Fruit fly (Drosophila melanogaster) whole organism, embryonic: ENCODE measurements around the gene CG31798.

Source experiments
- Asciz ChIP-seq: fragments of 200-800 bp; sonication (Bioruptor generic); optimal IDR thresholded peaks from 2 replicates; lab custom pipeline; 2017; ENCODE audit warnings: missing biosample characterization, mild to moderate bottlenecking, missing genetic modification characterization, missing genetic modification reagents
- Atf3 ChIP-seq: fragments of 200-800 bp; sonication (Bioruptor generic); optimal IDR thresholded peaks from 3 replicates; lab custom pipeline; 2016; ENCODE audit warnings: missing biosample characterization, missing genetic modification characterization
- CG10321 ChIP-seq: fragments of 200-800 bp; sonication (Bioruptor generic); IDR thresholded peaks from 2 replicates; pipeline ENCODE4 v1.3.6; 2022; ENCODE audit warnings: missing biosample characterization, missing genetic modification characterization
- CG12071 ChIP-seq: fragments of 200-800 bp; sonication (Bioruptor generic); optimal IDR thresholded peaks from 3 replicates; lab custom pipeline; 2018; ENCODE audit warnings: missing biosample characterization, mild to moderate bottlenecking, missing genetic modification characterization
- CG12391 ChIP-seq: fragments of 200-800 bp; sonication (Bioruptor generic); optimal IDR thresholded peaks from 3 replicates; lab custom pipeline; 2018; ENCODE audit warnings: missing biosample characterization, mild to moderate bottlenecking, missing genetic modification characterization, moderate library complexity
- CG13287 ChIP-seq: fragments of 200-800 bp; sonication (Bioruptor generic); IDR thresholded peaks from 2 replicates; pipeline ENCODE4 v1.3.6; 2022; ENCODE audit warnings: missing biosample characterization, missing genetic modification characterization; ENCODE audit not compliant: partially characterized antibody
- CG14965 ChIP-seq: fragments of 200-800 bp; sonication (Bioruptor generic); optimal IDR thresholded peaks from 2 replicates; lab custom pipeline; 2016; ENCODE audit warnings: missing biosample characterization, missing genetic modification characterization, borderline replicate concordance
- CG16813 ChIP-seq: fragments of 200-800 bp; sonication (Bioruptor generic); IDR thresholded peaks from 3 replicates; pipeline ENCODE4 v1.3.6; 2022; ENCODE audit warnings: missing biosample characterization, missing genetic modification characterization; ENCODE audit not compliant: partially characterized antibody
- CG18764 ChIP-seq: fragments of 200-800 bp; sonication (Bioruptor generic); optimal IDR thresholded peaks from 3 replicates; lab custom pipeline; 2016; ENCODE audit warnings: missing biosample characterization, missing genetic modification characterization
- CG31224 ChIP-seq: fragments of 200-800 bp; sonication (Bioruptor generic); IDR thresholded peaks from 2 replicates; pipeline ENCODE4 v1.3.6; 2022; ENCODE audit warnings: missing biosample characterization, missing genetic modification characterization
- CG32532 ChIP-seq: fragments of 200-800 bp; sonication (Bioruptor generic); IDR thresholded peaks from 2 replicates; pipeline ENCODE4 v1.3.6; 2022; ENCODE audit warnings: missing biosample characterization, missing genetic modification characterization
- CG4854 ChIP-seq: fragments of 200-800 bp; sonication (Bioruptor generic); optimal IDR thresholded peaks from 2 replicates; lab custom pipeline; 2016; ENCODE audit warnings: missing biosample characterization, missing genetic modification characterization, inconsistent platforms
- CG6791 ChIP-seq: fragments of 200-800 bp; sonication (Bioruptor generic); IDR thresholded peaks from 3 replicates; pipeline ENCODE4 v1.3.6; 2022; ENCODE audit warnings: missing biosample characterization, missing genetic modification characterization; ENCODE audit not compliant: partially characterized antibody
- CG8478 ChIP-seq: fragments of >200 bp; optimal IDR thresholded peaks from 2 replicates; lab custom pipeline; 2018
- CkIIα-i1 ChIP-seq: fragments of 200-800 bp; sonication (Bioruptor generic); IDR thresholded peaks from 2 replicates; pipeline ENCODE4 v1.3.6; 2022; ENCODE audit warnings: missing biosample characterization, missing genetic modification characterization
- Dad ChIP-seq: fragments of 200-800 bp; sonication (Bioruptor generic); optimal IDR thresholded peaks from 3 replicates; lab custom pipeline; 2016; ENCODE audit warnings: missing biosample characterization, missing genetic modification characterization
- E2f2 ChIP-seq: fragments of 200-800 bp; sonication (Bioruptor generic); IDR thresholded peaks from 2 replicates; pipeline ENCODE4 v1.3.6; 2022; ENCODE audit warnings: missing biosample characterization, missing genetic modification characterization
- Eip74EF ChIP-seq, 2 experiments: fragments of 200-800 bp in 1 of 2; fragments of >200 bp in 1 of 2; sonication (Bioruptor generic) in 1 of 2; optimal IDR thresholded peaks; 2 replicates each; lab custom pipeline; 2017 to 2019; ENCODE audit warnings: missing biosample characterization in 2 of 2, missing genetic modification characterization in 2 of 2, mild to moderate bottlenecking in 1 of 2, moderate library complexity in 1 of 2
- Ets65A ChIP-seq: fragments of 200-800 bp; sonication (Bioruptor generic); peaks from one replicate; lab custom pipeline; 2016; ENCODE audit warnings: missing biosample characterization, missing genetic modification characterization
- Gsc ChIP-seq: fragments of 200-800 bp; sonication (Bioruptor generic); IDR thresholded peaks from 2 replicates; pipeline ENCODE4 v1.3.6; 2022; ENCODE audit warnings: missing biosample characterization, missing genetic modification characterization
- HHEX ChIP-seq: fragments of 200-800 bp; sonication (Bioruptor generic); optimal IDR thresholded peaks from 3 replicates; lab custom pipeline; 2017; ENCODE audit warnings: missing biosample characterization, mild to moderate bottlenecking, missing genetic modification characterization, missing genetic modification reagents
- Hr3 ChIP-seq: fragments of 200-800 bp; sonication (Bioruptor generic); optimal IDR thresholded peaks from 3 replicates; lab custom pipeline; 2016; ENCODE audit warnings: missing biosample characterization, missing genetic modification characterization
- Hr51 ChIP-seq, 2 experiments: fragments of 200-800 bp; sonication (Bioruptor generic); optimal IDR thresholded peaks; 2 replicates in 1 of 2; 3 replicates in 1 of 2; lab custom pipeline; 2016 to 2018; ENCODE audit warnings: missing biosample characterization in 2 of 2, missing genetic modification characterization in 2 of 2, mild to moderate bottlenecking in 1 of 2, moderate library complexity in 1 of 2
- Mad ChIP-seq: fragments of 200-800 bp; sonication (Bioruptor generic); optimal IDR thresholded peaks from 2 replicates; lab custom pipeline; 2016; ENCODE audit warnings: missing biosample characterization, missing genetic modification characterization
- Pdp1 ChIP-seq, 2 experiments: fragments of 200-800 bp; sonication (Bioruptor generic); optimal IDR thresholded peaks; 3 replicates each; lab custom pipeline; 2016; ENCODE audit warnings: missing biosample characterization in 2 of 2, missing genetic modification characterization in 2 of 2, mild to moderate bottlenecking in 1 of 2, moderate library complexity in 1 of 2
- Ptx1 ChIP-seq: fragments of 200-800 bp; sonication (Bioruptor generic); IDR thresholded peaks from 2 replicates; pipeline ENCODE4 v1.3.6; 2022; ENCODE audit warnings: missing biosample characterization, missing genetic modification characterization
- Sox100B ChIP-seq: fragments of 200-800 bp; sonication (Bioruptor generic); optimal IDR thresholded peaks from 3 replicates; lab custom pipeline; 2018; ENCODE audit warnings: missing biosample characterization, mild to moderate bottlenecking, missing genetic modification characterization
- TFAM ChIP-seq: fragments of 200-800 bp; sonication (Bioruptor generic); optimal IDR thresholded peaks from 2 replicates; lab custom pipeline; 2017; ENCODE audit warnings: missing biosample characterization, missing genetic modification characterization, inconsistent platforms
- Xrp1 ChIP-seq: fragments of 200-800 bp; sonication (Bioruptor generic); IDR thresholded peaks from 2 replicates; pipeline ENCODE4 v1.3.6; 2022; ENCODE audit warnings: missing biosample characterization, missing genetic modification characterization
- br ChIP-seq: fragments of >200 bp; optimal IDR thresholded peaks from 2 replicates; lab custom pipeline; 2017
- bsh ChIP-seq, 2 experiments: fragments of 200-800 bp; sonication (Bioruptor generic); optimal IDR thresholded peaks; 2 replicates each; lab custom pipeline; 2017 to 2018; ENCODE audit warnings: mild to moderate bottlenecking in 2 of 2, missing biosample characterization in 2 of 2, missing genetic modification characterization in 2 of 2, moderate library complexity in 1 of 2
- cg ChIP-seq: fragments of 200-800 bp; sonication (Bioruptor generic); optimal IDR thresholded peaks from 3 replicates; lab custom pipeline; 2019; ENCODE audit warnings: missing biosample characterization, mild to moderate bottlenecking, missing genetic modification characterization, moderate library complexity
- croc ChIP-seq: fragments of 200-800 bp; sonication (Bioruptor generic); conservative IDR thresholded peaks from 3 replicates; pipeline ENCODE4 v1.3.6; 2022; ENCODE audit warnings: missing biosample characterization, missing genetic modification characterization
- dpn ChIP-seq, 2 experiments: fragments of 200-800 bp; sonication (Bioruptor generic); optimal IDR thresholded peaks; 3 replicates each; lab custom pipeline; 2016; ENCODE audit warnings: missing biosample characterization in 2 of 2, missing genetic modification characterization in 2 of 2
- esg ChIP-seq: fragments of 200-800 bp; sonication (Bioruptor generic); conservative IDR thresholded peaks from 2 replicates; pipeline ENCODE4 v1.3.6; 2022; ENCODE audit warnings: missing biosample characterization, missing genetic modification characterization
- exex ChIP-seq: fragments of 200-800 bp; sonication (Bioruptor generic); optimal IDR thresholded peaks from 4 replicates; lab custom pipeline; 2018; ENCODE audit warnings: missing biosample characterization, mild to moderate bottlenecking, missing genetic modification characterization, moderate library complexity
- fd3F ChIP-seq: fragments of 200-800 bp; sonication (Bioruptor generic); optimal IDR thresholded peaks from 2 replicates; lab custom pipeline; 2018; ENCODE audit warnings: missing biosample characterization, mild to moderate bottlenecking, missing genetic modification characterization, moderate library complexity
- ftz-f1 ChIP-seq: fragments of 200-800 bp; sonication (Bioruptor generic); optimal IDR thresholded peaks from 2 replicates; lab custom pipeline; 2016; ENCODE audit warnings: missing biosample characterization, missing genetic modification characterization
- hth ChIP-seq: fragments of >200 bp; optimal IDR thresholded peaks from 2 replicates; lab custom pipeline; 2017; ENCODE audit warnings: inconsistent platforms
- lab ChIP-seq: fragments of 200-800 bp; sonication (Bioruptor generic); optimal IDR thresholded peaks from 3 replicates; lab custom pipeline; 2017; ENCODE audit warnings: missing biosample characterization, missing genetic modification characterization, mild to moderate bottlenecking, moderate library complexity, missing genetic modification reagents
- nerfin-1 ChIP-seq: fragments of 200-800 bp; sonication (Bioruptor generic); optimal IDR thresholded peaks from 3 replicates; lab custom pipeline; 2019; ENCODE audit warnings: missing biosample characterization, mild to moderate bottlenecking, missing genetic modification characterization, moderate library complexity
- pb ChIP-seq: fragments of 200-800 bp; sonication (Bioruptor generic); optimal IDR thresholded peaks from 3 replicates; lab custom pipeline; 2016; ENCODE audit warnings: missing biosample characterization, missing genetic modification characterization
- peb ChIP-seq: fragments of 200-800 bp; sonication (Bioruptor generic); IDR thresholded peaks from 2 replicates; pipeline ENCODE4 v1.3.6; 2022; ENCODE audit warnings: missing biosample characterization, missing genetic modification characterization
- slbo ChIP-seq: fragments of 200-800 bp; sonication (Bioruptor generic); IDR thresholded peaks from 2 replicates; pipeline ENCODE4 v1.3.6; 2022; ENCODE audit warnings: missing biosample characterization, missing genetic modification characterization
- slp2 ChIP-seq: fragments of 200-800 bp; sonication (Bioruptor generic); optimal IDR thresholded peaks from 2 replicates; lab custom pipeline; 2016; ENCODE audit warnings: missing biosample characterization, missing genetic modification characterization
- stwl ChIP-seq: fragments of 200-800 bp; sonication (Bioruptor generic); optimal IDR thresholded peaks from 3 replicates; lab custom pipeline; 2018; ENCODE audit warnings: missing biosample characterization, mild to moderate bottlenecking, missing genetic modification characterization, moderate library complexity
- trem ChIP-seq: fragments of 200-800 bp; optimal IDR thresholded peaks from 3 replicates; lab custom pipeline; 2019; ENCODE audit warnings: missing biosample characterization, mild to moderate bottlenecking, missing genetic modification characterization, moderate library complexity
- wdn ChIP-seq: fragments of 200-800 bp; sonication (Bioruptor generic); IDR thresholded peaks from 2 replicates; pipeline ENCODE4 v1.3.6; 2022; ENCODE audit warnings: missing biosample characterization, missing genetic modification characterization

CG31798 gene

DNA sequence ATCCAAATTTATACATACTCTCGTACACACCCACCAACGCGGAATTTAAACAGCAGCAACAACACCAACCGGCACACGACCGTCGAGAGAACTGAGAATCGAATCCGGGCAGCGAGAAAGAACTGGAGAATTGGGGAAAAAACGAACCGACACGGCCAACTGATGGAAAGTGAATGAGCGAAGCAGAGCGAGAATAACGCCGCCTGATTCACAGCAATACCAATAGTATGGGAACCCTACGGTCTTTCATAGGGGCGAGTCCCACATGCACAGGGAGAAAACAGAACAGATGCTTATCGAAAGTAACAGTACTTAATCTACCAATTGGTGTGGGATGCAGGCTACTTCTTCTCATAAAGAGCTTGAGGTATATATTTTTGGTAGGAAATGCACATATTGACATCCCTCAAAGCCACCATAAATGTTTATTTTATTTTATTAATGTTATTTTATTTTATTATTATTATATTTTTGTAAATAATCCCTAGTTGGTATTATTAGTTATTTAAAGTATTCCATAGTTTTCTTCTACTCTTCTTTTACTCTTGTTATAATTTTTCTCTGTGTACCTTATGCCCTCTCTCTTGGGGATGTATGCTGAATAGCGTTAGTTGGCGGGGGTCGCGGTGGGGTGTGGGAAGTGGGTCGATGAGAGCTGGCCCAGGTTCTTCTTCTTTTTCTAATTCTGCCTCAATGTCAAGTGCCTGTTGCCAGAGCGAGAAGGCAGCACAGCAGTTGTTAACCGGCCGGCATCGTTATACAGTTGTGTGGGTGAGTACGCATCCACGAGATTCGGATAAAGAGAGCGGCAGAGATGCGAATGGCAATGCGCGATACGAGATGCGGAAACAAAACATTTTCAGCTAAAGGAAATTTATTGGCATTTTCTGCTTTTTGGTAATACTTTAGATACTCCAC is 4.6 kb downstream of the CG31798 start, which contains the start of gene CG17544 (continued):
- peak; percentile 76 for TF ChIP-seq slbo (GFP tag; lab: Robert Waterston, UW)
- no peak for TF ChIP-seq CG8478 (lab: Kevin White, UChicago)
- TF ChIP-seq CG18764 (GFP tag; lab: Kevin White, UChicago) = peak; percentile 52
- peak in 1 of 2 experiments; percentile 22 for TF ChIP-seq Eip74EF (GFP tag; optimal IDR thresholded peaks at IDR 0.05; lab: Kevin White, UChicago)
- peak; percentile 53 for TF ChIP-seq fd3F (GFP tag; lab: Kevin White, UChicago)
- TF ChIP-seq Pdp1 (GFP tag; optimal IDR thresholded peaks at IDR 0.05; lab: Kevin White, UChicago) = peak; percentile 29 to 33
- no peak for TF ChIP-seq peb (GFP tag; lab: Robert Waterston, UW)
- no peak for TF ChIP-seq hth
- TF ChIP-seq cg (GFP tag; lab: Kevin White, UChicago) = peak; percentile 90
- TF ChIP-seq Asciz (GFP tag; lab: Kevin White, UChicago) = peak; percentile 64
- no peak for TF ChIP-seq Atf3
- TF ChIP-seq ftz-f1 (GFP tag; lab: Kevin White, UChicago) = peak; percentile 95
- TF ChIP-seq dpn (GFP tag; optimal IDR thresholded peaks at IDR 0.05; lab: Kevin White, UChicago) = peak; percentile 33 to 73
- TF ChIP-seq trem (tag; lab: Kevin White, UChicago) = peak; percentile 75
- TF ChIP-seq esg (GFP tag; lab: Robert Waterston, UW) = peak; percentile 40
- peak; percentile 72 to 86 for TF ChIP-seq bsh (GFP tag; optimal IDR thresholded peaks at IDR 0.05; lab: Kevin White, UChicago)
- TF ChIP-seq CG12391 = peak; percentile 80
- peak; percentile 67 for TF ChIP-seq Ptx1 (GFP tag; lab: Robert Waterston, UW)
- TF ChIP-seq CkIIα-i1 (GFP tag; lab: Robert Waterston, UW) = no peak
- TF ChIP-seq Hr51 (GFP tag; optimal IDR thresholded peaks at IDR 0.05; lab: Kevin White, UChicago) = peak; percentile 36 to 83
- peak; percentile 83 for TF ChIP-seq HHEX (GFP tag; lab: Kevin White, UChicago)
- TF ChIP-seq CG12071 (GFP tag; lab: Kevin White, UChicago) = peak; percentile 35
- peak; percentile 86 for TF ChIP-seq Hr3
- TF ChIP-seq CG14965 (GFP tag; lab: Kevin White, UChicago) = no peak
- TF ChIP-seq Sox100B (GFP tag; lab: Kevin White, UChicago) = peak; percentile 88
- TF ChIP-seq Xrp1 (GFP tag; lab: Robert Waterston, UW) = peak; percentile 69
- no peak for TF ChIP-seq CG16813 (GFP tag; lab: Robert Waterston, UW)
- TF ChIP-seq Mad (GFP tag; lab: Kevin White, UChicago) = no peak
- TF ChIP-seq lab (GFP tag; lab: Kevin White, UChicago) = peak; percentile 91
- no peak for TF ChIP-seq stwl (tag; lab: Kevin White, UChicago)
- peak; percentile 74 for TF ChIP-seq nerfin-1
- peak; percentile 49; the same call in 1 of the 2 replicates for TF ChIP-seq E2f2 (GFP tag; lab: Robert Waterston, UW)
- TF ChIP-seq br (lab: Kevin White, UChicago) = no peak
- TF ChIP-seq exex (tag; lab: Kevin White, UChicago) = peak; percentile 37
- TF ChIP-seq CG13287 (GFP tag; lab: Robert Waterston, UW) = peak; percentile 49; the same call in 1 of the 2 replicates
- peak; percentile 91 for TF ChIP-seq Ets65A
- TF ChIP-seq TFAM (GFP tag; lab: Kevin White, UChicago) = no peak
- TF ChIP-seq croc (GFP tag; lab: Robert Waterston, UW) = peak; percentile 58
- TF ChIP-seq CG32532 = peak; percentile 76
- peak; percentile 90 for TF ChIP-seq CG10321 (GFP tag; lab: Robert Waterston, UW)
- peak; percentile 42 for TF ChIP-seq slp2 (GFP tag; lab: Kevin White, UChicago)
- peak; percentile 46; the same call in 1 of the 2 replicates for TF ChIP-seq CG31224 (GFP tag; lab: Robert Waterston, UW)
- TF ChIP-seq wdn (GFP tag; lab: Robert Waterston, UW) = peak; percentile 42
- TF ChIP-seq CG6791 (GFP tag; lab: Robert Waterston, UW) = peak; percentile 32; the same call in 1 of the 3 replicates
- no peak for TF ChIP-seq Dad (GFP tag; lab: Kevin White, UChicago)
- TF ChIP-seq CG4854 (GFP tag; lab: Kevin White, UChicago) = no peak
- TF ChIP-seq Gsc = no peak
- TF ChIP-seq pb (GFP tag; lab: Kevin White, UChicago) = no peak
